Fruit fly (Drosophila melanogaster) whole organism, embryonic: Measurements from ENCODE around the gene Rab19.

Experiments
- Ada2b ChIP-seq: fragments of 200-800 bp; sonication (Bioruptor generic); IDR thresholded peaks from 2 replicates; pipeline ENCODE4 v1.3.6; 2022; ENCODE audit warnings: missing biosample characterization, missing genetic modification characterization
- Asciz ChIP-seq: fragments of 200-800 bp; sonication (Bioruptor generic); optimal IDR thresholded peaks from 2 replicates; lab custom pipeline; 2017; ENCODE audit warnings: missing biosample characterization, mild to moderate bottlenecking, missing genetic modification characterization, missing genetic modification reagents
- BEAF-32 ChIP-seq: fragments of 200-800 bp; sonication (Bioruptor generic); optimal IDR thresholded peaks from 3 replicates; lab custom pipeline; 2017; ENCODE audit warnings: missing biosample characterization, missing genetic modification characterization, mild to moderate bottlenecking, moderate library complexity, missing genetic modification reagents
- Bgb ChIP-seq: fragments of 200-800 bp; sonication (Bioruptor generic); IDR thresholded peaks from 2 replicates; pipeline ENCODE4 v1.3.6; 2022; ENCODE audit warnings: missing biosample characterization, missing genetic modification characterization; ENCODE audit not compliant: partially characterized antibody
- CG10431 ChIP-seq: fragments of 200-800 bp; sonication (Bioruptor generic); optimal IDR thresholded peaks from 3 replicates; lab custom pipeline; 2018; ENCODE audit warnings: missing biosample characterization, mild to moderate bottlenecking, missing genetic modification characterization
- CG10543 ChIP-seq: fragments of 200-800 bp; sonication (Bioruptor generic); optimal IDR thresholded peaks from 3 replicates; lab custom pipeline; 2017; ENCODE audit warnings: missing biosample characterization, mild to moderate bottlenecking, missing genetic modification characterization, moderate library complexity
- CG10959 ChIP-seq: fragments of 200-800 bp; sonication (Bioruptor generic); IDR thresholded peaks from 2 replicates; pipeline ENCODE4 v1.3.6; 2022; ENCODE audit warnings: missing biosample characterization, missing genetic modification characterization
- CG12155 ChIP-seq: fragments of 200-800 bp; sonication (Bioruptor generic); optimal IDR thresholded peaks from 3 replicates; lab custom pipeline; 2016; ENCODE audit warnings: missing biosample characterization, missing genetic modification characterization
- CG12236 ChIP-seq: fragments of 200-800 bp; sonication (Bioruptor generic); optimal IDR thresholded peaks from 2 replicates; lab custom pipeline; 2016; ENCODE audit warnings: missing biosample characterization, missing genetic modification characterization
- CG13123 ChIP-seq: fragments of 200-800 bp; sonication (Bioruptor generic); optimal IDR thresholded peaks from 2 replicates; lab custom pipeline; 2016; ENCODE audit warnings: missing biosample characterization, missing genetic modification characterization
- CG13894 ChIP-seq: fragments of 200-800 bp; sonication (Bioruptor generic); optimal IDR thresholded peaks from 3 replicates; lab custom pipeline; 2018; ENCODE audit warnings: missing biosample characterization, mild to moderate bottlenecking, missing genetic modification characterization, moderate library complexity
- CG15073 ChIP-seq: fragments of 200-800 bp; sonication (Bioruptor generic); optimal IDR thresholded peaks from 2 replicates; lab custom pipeline; 2016; ENCODE audit warnings: missing biosample characterization, missing genetic modification characterization
- CG17186 ChIP-seq: fragments of 200-800 bp; sonication (Bioruptor generic); optimal IDR thresholded peaks from 3 replicates; lab custom pipeline; 2017; ENCODE audit warnings: missing biosample characterization, missing genetic modification reagents, missing genetic modification characterization
- CG17385 ChIP-seq: fragments of 200-800 bp; sonication (Bioruptor generic); optimal IDR thresholded peaks from 3 replicates; lab custom pipeline; 2018; ENCODE audit warnings: missing biosample characterization, mild to moderate bottlenecking, missing genetic modification characterization
- CG17912 ChIP-seq: fragments of 200-800 bp; sonication (Bioruptor generic); optimal IDR thresholded peaks from 2 replicates; lab custom pipeline; 2018; ENCODE audit warnings: missing biosample characterization, mild to moderate bottlenecking, missing genetic modification characterization
- CG2120 ChIP-seq: fragments of 200-800 bp; sonication (Bioruptor generic); optimal IDR thresholded peaks from 3 replicates; lab custom pipeline; 2016; ENCODE audit warnings: missing biosample characterization, missing genetic modification characterization
- CG32767 ChIP-seq: fragments of 200-800 bp; sonication (Bioruptor generic); IDR thresholded peaks from 2 replicates; pipeline ENCODE4 v1.3.6; 2022; ENCODE audit warnings: missing biosample characterization, missing genetic modification characterization
- CG3407 ChIP-seq: fragments of 200-800 bp; sonication (Bioruptor generic); optimal IDR thresholded peaks from 2 replicates; lab custom pipeline; 2018; ENCODE audit warnings: missing biosample characterization, mild to moderate bottlenecking, missing genetic modification characterization
- CG43689 ChIP-seq: fragments of 200-800 bp; sonication (Bioruptor generic); IDR thresholded peaks from 2 replicates; pipeline ENCODE4 v1.3.6; 2022; ENCODE audit warnings: missing biosample characterization, missing genetic modification characterization
- CG5245 ChIP-seq: fragments of 200-800 bp; sonication (Bioruptor generic); optimal IDR thresholded peaks from 3 replicates; lab custom pipeline; 2016; ENCODE audit warnings: missing biosample characterization, missing genetic modification characterization
- CG6175 ChIP-seq: fragments of 200-800 bp; sonication (Bioruptor generic); IDR thresholded peaks from 3 replicates; pipeline ENCODE4 v1.3.6; 2022; ENCODE audit warnings: missing biosample characterization, missing genetic modification characterization
- CG7745 ChIP-seq: fragments of 200-800 bp; sonication (Bioruptor generic); optimal IDR thresholded peaks from 2 replicates; lab custom pipeline; 2018; ENCODE audit warnings: missing biosample characterization, mild to moderate bottlenecking, missing genetic modification characterization, moderate library complexity
- CG8089 ChIP-seq: fragments of 200-800 bp; sonication (Bioruptor generic); optimal IDR thresholded peaks from 3 replicates; lab custom pipeline; 2016; ENCODE audit warnings: missing biosample characterization, missing genetic modification characterization
- CG8924 ChIP-seq: fragments of 200-800 bp; optimal IDR thresholded peaks from 3 replicates; lab custom pipeline; 2019; ENCODE audit warnings: missing biosample characterization, mild to moderate bottlenecking, missing genetic modification characterization, moderate library complexity
- CG9797 ChIP-seq: fragments of 200-800 bp; sonication (Bioruptor generic); optimal IDR thresholded peaks from 3 replicates; lab custom pipeline; 2018; ENCODE audit warnings: missing biosample characterization, mild to moderate bottlenecking, missing genetic modification characterization
- CG9817 ChIP-seq: fragments of 200-800 bp; sonication (Bioruptor generic); optimal IDR thresholded peaks from 2 replicates; lab custom pipeline; 2018; ENCODE audit warnings: missing biosample characterization, mild to moderate bottlenecking, missing genetic modification characterization, moderate library complexity
- D ChIP-seq, 2 experiments: fragments of 200-800 bp in 1 of 2; fragments of >200 bp in 1 of 2; sonication (Bioruptor generic) in 1 of 2; optimal IDR thresholded peaks; 2 replicates in 1 of 2; 3 replicates in 1 of 2; lab custom pipeline; 2017; ENCODE audit warnings: mild to moderate bottlenecking in 1 of 2, missing biosample characterization in 1 of 2, missing genetic modification characterization in 1 of 2, missing genetic modification reagents in 1 of 2
- D19A ChIP-seq: fragments of 200-800 bp; optimal IDR thresholded peaks from 3 replicates; lab custom pipeline; 2019; ENCODE audit warnings: missing biosample characterization, mild to moderate bottlenecking, missing genetic modification characterization, moderate library complexity
- Deaf1 ChIP-seq: fragments of 200-800 bp; optimal IDR thresholded peaks from 3 replicates; lab custom pipeline; 2019; ENCODE audit warnings: missing biosample characterization, mild to moderate bottlenecking, missing genetic modification characterization, moderate library complexity
- Dip2 ChIP-seq: fragments of 200-800 bp; sonication (Bioruptor generic); IDR thresholded peaks from 2 replicates; pipeline ENCODE4 v1.3.6; 2022; ENCODE audit warnings: missing biosample characterization, missing genetic modification characterization
- HLHmδ ChIP-seq: fragments of 200-800 bp; sonication (Bioruptor generic); optimal IDR thresholded peaks from 2 replicates; lab custom pipeline; 2018; ENCODE audit warnings: missing biosample characterization, mild to moderate bottlenecking, missing genetic modification characterization, moderate library complexity
- MBD-R2 ChIP-seq: fragments of 200-800 bp; sonication (Bioruptor generic); IDR thresholded peaks from 2 replicates; pipeline ENCODE4 v1.3.6; 2022; ENCODE audit warnings: missing biosample characterization, missing genetic modification characterization
- Max ChIP-seq: fragments of 200-800 bp; sonication (Bioruptor generic); optimal IDR thresholded peaks from 2 replicates; lab custom pipeline; 2016; ENCODE audit warnings: missing biosample characterization, mild to moderate bottlenecking, missing genetic modification characterization
- Meics ChIP-seq: fragments of 200-800 bp; sonication (Bioruptor generic); optimal IDR thresholded peaks from 2 replicates; lab custom pipeline; 2017; ENCODE audit warnings: missing biosample characterization, mild to moderate bottlenecking, missing genetic modification characterization
- Mes4 ChIP-seq: fragments of 200-800 bp; sonication (Bioruptor generic); optimal IDR thresholded peaks from 2 replicates; lab custom pipeline; 2016; ENCODE audit warnings: missing biosample characterization, missing genetic modification characterization
- Oaz ChIP-seq: fragments of 200-800 bp; sonication (Bioruptor generic); IDR thresholded peaks from 2 replicates; pipeline ENCODE4 v1.3.6; 2022; ENCODE audit warnings: missing biosample characterization, missing genetic modification characterization
- Oli ChIP-seq: fragments of 200-800 bp; sonication (Bioruptor generic); optimal IDR thresholded peaks from 2 replicates; lab custom pipeline; 2018; ENCODE audit warnings: missing biosample characterization, mild to moderate bottlenecking, missing genetic modification characterization, moderate library complexity
- cas ChIP-seq: fragments of 200-800 bp; sonication (Bioruptor generic); IDR thresholded peaks from 2 replicates; pipeline ENCODE4 v1.3.6; 2022; ENCODE audit warnings: missing biosample characterization, missing genetic modification characterization
- disco-r ChIP-seq: fragments of 200-800 bp; sonication (Bioruptor generic); optimal IDR thresholded peaks from 2 replicates; lab custom pipeline; 2016; ENCODE audit warnings: missing biosample characterization, missing genetic modification characterization
- dysf ChIP-seq: fragments of 200-800 bp; sonication (Bioruptor generic); IDR thresholded peaks from 3 replicates; pipeline ENCODE4 v1.3.6; 2022; ENCODE audit warnings: missing biosample characterization, missing genetic modification characterization
- ems ChIP-seq: fragments of 200-800 bp; sonication (Bioruptor generic); optimal IDR thresholded peaks from 3 replicates; lab custom pipeline; 2016; ENCODE audit warnings: missing biosample characterization, missing genetic modification characterization
- ewg ChIP-seq: fragments of 200-800 bp; sonication (Bioruptor generic); optimal IDR thresholded peaks from 3 replicates; lab custom pipeline; 2017; ENCODE audit warnings: mild to moderate bottlenecking, missing biosample characterization, missing genetic modification reagents, missing genetic modification characterization
- lbe ChIP-seq: fragments of 200-800 bp; sonication (Bioruptor generic); optimal IDR thresholded peaks from 2 replicates; lab custom pipeline; 2016; ENCODE audit warnings: missing biosample characterization, mild to moderate bottlenecking, missing genetic modification characterization
- pan ChIP-seq, 4 experiments: fragments of >200 bp in 3 of 4; fragments of 200-800 bp in 1 of 4; sonication (Bioruptor generic) in 1 of 4; optimal IDR thresholded peaks in 3 of 4; IDR thresholded peaks in 1 of 4; 2 replicates each; pipeline versions ENCODE4 v1.3.6 to Lab custom; 2017 to 2022; ENCODE audit warnings: missing biosample characterization in 2 of 4, missing genetic modification characterization in 2 of 4, mixed read lengths in 1 of 4
- pfk ChIP-seq: fragments of 200-800 bp; sonication (Bioruptor generic); optimal IDR thresholded peaks from 2 replicates; lab custom pipeline; 2018; ENCODE audit warnings: missing biosample characterization, mild to moderate bottlenecking, missing genetic modification characterization, moderate library complexity
- pho ChIP-seq: fragments of 200-800 bp; sonication (Bioruptor generic); optimal IDR thresholded peaks from 2 replicates; lab custom pipeline; 2016; ENCODE audit warnings: missing biosample characterization, missing genetic modification characterization
- unpg ChIP-seq: fragments of 200-800 bp; sonication (Bioruptor generic); optimal IDR thresholded peaks from 3 replicates; lab custom pipeline; 2018; ENCODE audit warnings: missing biosample characterization, mild to moderate bottlenecking, missing genetic modification characterization, moderate library complexity
- usp ChIP-seq: fragments of >200 bp; optimal IDR thresholded peaks from 2 replicates; lab custom pipeline; 2017; ENCODE audit warnings: missing biosample characterization, missing genetic modification characterization

Rab19 gene

DNA sequence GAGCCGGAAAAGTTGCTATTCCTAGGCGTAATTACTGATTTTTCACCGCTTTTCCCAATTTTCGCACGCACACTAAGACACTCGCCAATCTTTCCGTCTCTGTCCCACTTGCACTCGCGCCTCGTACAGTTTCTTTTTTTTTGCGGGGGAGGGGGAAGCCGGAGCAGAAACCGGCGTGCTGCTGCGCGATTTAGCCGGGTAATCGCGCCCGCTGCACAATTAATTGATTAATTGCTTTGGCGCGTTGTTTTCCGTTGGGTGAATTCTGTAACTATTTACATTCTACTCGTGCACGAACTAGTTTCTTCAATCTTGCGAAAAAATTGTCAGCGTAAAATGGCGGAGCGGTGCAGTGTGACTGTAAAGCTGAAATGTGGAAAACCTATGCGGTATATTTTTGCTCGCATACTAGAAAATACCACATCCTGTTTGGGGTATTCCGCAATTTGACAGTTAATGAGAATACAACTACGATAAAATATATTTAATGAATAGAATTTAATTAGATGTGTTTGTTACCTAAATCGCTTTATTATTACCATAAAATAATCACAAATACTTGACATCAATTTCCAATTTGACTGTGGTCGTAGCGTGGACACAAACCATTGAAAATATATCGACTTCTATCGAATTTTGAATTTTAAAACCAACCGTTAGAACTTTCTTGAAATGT lies 18.5 kb downstream of the Rab19 start, which contains the start of gene Cpsf6 (continued):
- TF ChIP-seq disco-r (GFP tag; lab: Kevin White, UChicago) (no peak), CG32767 (GFP tag; lab: Robert Waterston, UW) (peak; percentile 94), Mes4 (no peak), lbe (peak; percentile 67), BEAF-32 (peak; percentile 54), Max (GFP tag; lab: Kevin White, UChicago) (peak; percentile 51), CG17912 (GFP tag; lab: Kevin White, UChicago) (no peak), CG5245 (GFP tag; lab: Kevin White, UChicago) (peak; percentile 25), CG9817 (peak; percentile 75), CG17385 (GFP tag; lab: Kevin White, UChicago) (peak; percentile 39), CG9797 (peak; percentile 84), Deaf1 (tag; lab: Kevin White, UChicago) (peak; percentile 19), Bgb (GFP tag; lab: Robert Waterston, UW) (peak; percentile 31; the same call in 1 of the 2 replicates), CG13894 (no peak), CG43689 (GFP tag; lab: Robert Waterston, UW) (no peak), cas (GFP tag; lab: Robert Waterston, UW) (peak; percentile 54; the same call in 1 of the 2 replicates), dysf (peak; percentile 71; the same call in 2 of the 3 replicates), MBD-R2 (GFP tag; lab: Robert Waterston, UW) (peak; percentile 34; the same call in 1 of the 2 replicates), CG7745 (no peak), CG8089 (GFP tag; lab: Kevin White, UChicago) (peak; percentile 25), CG10543 (GFP tag; lab: Kevin White, UChicago) (peak; percentile 28), Meics (GFP tag; lab: Kevin White, UChicago) (no peak), unpg (GFP tag; lab: Kevin White, UChicago) (peak; percentile 80), Ada2b (peak; percentile 67), CG3407 (GFP tag; lab: Kevin White, UChicago) (no peak), Asciz (GFP tag; lab: Kevin White, UChicago) (no peak), ems (GFP tag; lab: Kevin White, UChicago) (peak; percentile 35), CG10959 (no peak), Oaz (GFP tag; lab: Robert Waterston, UW) (peak; percentile 31; the same call in 1 of the 2 replicates), CG10431 (GFP tag; lab: Kevin White, UChicago) (no peak), CG13123 (GFP tag; lab: Kevin White, UChicago) (no peak), CG12236 (GFP tag; lab: Kevin White, UChicago) (no peak), CG15073 (no peak), Oli (tag; lab: Kevin White, UChicago) (peak; percentile 39), usp (GFP tag; lab: Kevin White, UChicago) (no peak), D (optimal IDR thresholded peaks at IDR 0.05; lab: Kevin White, UChicago) (no peak), D (GFP tag; optimal IDR thresholded peaks at IDR 0.05; lab: Kevin White, UChicago) (peak; percentile 30), CG17186 (GFP tag; lab: Kevin White, UChicago) (peak; percentile 54), Dip2 (GFP tag; lab: Robert Waterston, UW) (no peak), HLHmδ (GFP tag; lab: Kevin White, UChicago) (no peak), CG6175 (GFP tag; lab: Robert Waterston, UW) (no peak), pfk (peak; percentile 3), CG8924 (peak; percentile 66), CG2120 (GFP tag; lab: Kevin White, UChicago) (peak; percentile 70), ewg (GFP tag; lab: Kevin White, UChicago) (peak; percentile 19), D19A (peak; percentile 37), CG12155 (GFP tag; lab: Kevin White, UChicago) (peak; percentile 44), pan (optimal IDR thresholded peaks at IDR 0.05; lab: Kevin White, UChicago) (no peak), pan (GFP tag; optimal IDR thresholded peaks at IDR 0.05 in 1 of 2, IDR thresholded peaks at IDR 0.05 in 1 of 2) (peak in 1 of 2 experiments; percentile 60), pho (GFP tag; lab: Kevin White, UChicago) (peak; percentile 46)
